Worm (Caenorhabditis elegans) whole organism, young adult: Measurements from ENCODE around the gene F47G9.4.

Source experiments
- B0019.2 ChIP-seq: fragments of 200-800 bp; sonication (Bioruptor generic); conservative IDR thresholded peaks from 2 replicates; pipeline ENCODE4 v1.3.6; 2022; ENCODE audit warnings: missing genetic modification reagents, missing genetic modification characterization, missing compliant biosample characterization
- B0261.1 ChIP-seq: sonication (generic microtip); optimal IDR thresholded peaks from 2 replicates; lab custom pipeline; 2016; ENCODE audit warnings: mild to moderate bottlenecking, missing genetic modification characterization, moderate library complexity, missing compliant biosample characterization
- C17E4.6 ChIP-seq: fragments of 200-800 bp; sonication (Bioruptor generic); IDR thresholded peaks from 2 replicates; pipeline ENCODE4 v1.3.6; 2022; ENCODE audit warnings: missing genetic modification reagents, missing genetic modification characterization, missing compliant biosample characterization
- F33H1.4 ChIP-seq: fragments of 200-800 bp; sonication (Bioruptor generic); IDR thresholded peaks from 2 replicates; pipeline ENCODE4 v1.3.6; 2022; ENCODE audit warnings: missing genetic modification reagents, missing genetic modification characterization, missing compliant biosample characterization
- F37B4.10 ChIP-seq: fragments of 200-800 bp; sonication (Bioruptor generic); IDR thresholded peaks from 2 replicates; pipeline ENCODE4 v1.3.6; 2022; ENCODE audit warnings: missing genetic modification characterization, missing compliant biosample characterization
- F57C9.4 ChIP-seq: sonication (generic microtip); optimal IDR thresholded peaks from 2 replicates; lab custom pipeline; 2017; ENCODE audit warnings: mild to moderate bottlenecking, missing genetic modification characterization, missing compliant biosample characterization
- Y53G8AR.9 ChIP-seq: fragments of 200-800 bp; sonication (Bioruptor generic); conservative IDR thresholded peaks from 2 replicates; pipeline ENCODE4 v1.3.6; 2022; ENCODE audit warnings: missing genetic modification reagents, missing genetic modification characterization, missing compliant biosample characterization
- Y56A3A.18 ChIP-seq: fragments of 200-800 bp; sonication (Bioruptor generic); IDR thresholded peaks from 2 replicates; pipeline ENCODE4 v1.3.6; 2022; ENCODE audit warnings: missing genetic modification reagents, missing genetic modification characterization, missing compliant biosample characterization
- ZK185.1 ChIP-seq: sonication (generic microtip); optimal IDR thresholded peaks from 2 replicates; lab custom pipeline; 2016; ENCODE audit warnings: mild to moderate bottlenecking, missing genetic modification characterization, missing compliant biosample characterization; ENCODE audit not compliant: poor library complexity, severe bottlenecking
- ccch-3 ChIP-seq: fragments of 200-800 bp; sonication (Bioruptor generic); optimal IDR thresholded peaks from 2 replicates; lab custom pipeline; 2018; ENCODE audit warnings: mild to moderate bottlenecking, missing genetic modification characterization, missing compliant biosample characterization
- cebp-2 ChIP-seq: fragments of 200-800 bp; sonication (Bioruptor generic); IDR thresholded peaks from 2 replicates; pipeline ENCODE4 v1.3.6; 2022; ENCODE audit warnings: missing genetic modification characterization, missing compliant biosample characterization
- ceh-27 ChIP-seq: fragments of 200-800 bp; sonication (Bioruptor generic); optimal IDR thresholded peaks from 2 replicates; lab custom pipeline; 2018; ENCODE audit warnings: mild to moderate bottlenecking, missing genetic modification characterization, moderate library complexity, missing compliant biosample characterization
- die-1 ChIP-seq: sonication (generic microtip); optimal IDR thresholded peaks from 2 replicates; lab custom pipeline; 2016; ENCODE audit warnings: missing genotype, mild to moderate bottlenecking, missing genetic modification characterization, missing compliant biosample characterization
- efl-1 ChIP-seq: fragments of 150-350 bp; optimal IDR thresholded peaks from 2 replicates; lab custom pipeline; 2014; ENCODE audit warnings: missing biosample characterization, missing genetic modification reagents, missing genetic modification characterization
- egl-44 ChIP-seq: fragments of 200-800 bp; sonication (Bioruptor generic); IDR thresholded peaks from 2 replicates; pipeline ENCODE4 v1.3.6; 2022; ENCODE audit warnings: missing genetic modification reagents, missing genetic modification characterization, missing compliant biosample characterization
- egrh-3 ChIP-seq: fragments of 200-800 bp; sonication (Bioruptor generic); IDR thresholded peaks from 2 replicates; pipeline ENCODE4 v1.3.6; 2022; ENCODE audit warnings: missing genetic modification reagents, missing genetic modification characterization, missing compliant biosample characterization
- ets-4 ChIP-seq: fragments of 200-800 bp; sonication (Bioruptor generic); optimal IDR thresholded peaks from 2 replicates; lab custom pipeline; 2018; ENCODE audit warnings: mild to moderate bottlenecking, missing genetic modification characterization, missing compliant biosample characterization
- fkh-3 ChIP-seq: sonication (generic microtip); optimal IDR thresholded peaks from 2 replicates; lab custom pipeline; 2016; ENCODE audit warnings: mild to moderate bottlenecking, missing genetic modification characterization, missing compliant biosample characterization
- gei-17 ChIP-seq: fragments of 200-800 bp; sonication (Bioruptor generic); optimal IDR thresholded peaks from 2 replicates; lab custom pipeline; 2018; ENCODE audit warnings: mild to moderate bottlenecking, missing genetic modification characterization, missing compliant biosample characterization
- let-526 ChIP-seq: fragments of 200-800 bp; sonication (Bioruptor generic); IDR thresholded peaks from 2 replicates; pipeline ENCODE4 v1.3.6; 2022; ENCODE audit warnings: missing genetic modification reagents, missing genetic modification characterization, missing compliant biosample characterization
- lin-35 ChIP-seq, 3 experiments: fragments of 150-350 bp in 2 of 3; sonication (generic microtip) in 1 of 3; optimal IDR thresholded peaks; 2 replicates each; lab custom pipeline; 2014 to 2018; ENCODE audit warnings: missing biosample characterization in 3 of 3, missing genetic modification characterization in 3 of 3, missing genetic modification reagents in 3 of 3
- lir-1 ChIP-seq: fragments of 200-800 bp; sonication (Bioruptor generic); conservative IDR thresholded peaks from 2 replicates; pipeline ENCODE4 v1.3.6; 2022; ENCODE audit warnings: missing genetic modification reagents, missing genetic modification characterization, missing compliant biosample characterization
- lsl-1 ChIP-seq: fragments of 200-800 bp; sonication (Bioruptor generic); optimal IDR thresholded peaks from 2 replicates; lab custom pipeline; 2018; ENCODE audit warnings: mild to moderate bottlenecking, missing genetic modification characterization, moderate library complexity, missing compliant biosample characterization
- madf-3 ChIP-seq: fragments of 200-800 bp; sonication (Bioruptor generic); IDR thresholded peaks from 2 replicates; pipeline ENCODE4 v1.3.6; 2022; ENCODE audit warnings: missing genetic modification reagents, missing genetic modification characterization, missing compliant biosample characterization
- mel-28 ChIP-seq: sonication (generic microtip); optimal IDR thresholded peaks from 2 replicates; lab custom pipeline; 2016; ENCODE audit warnings: borderline replicate concordance, mild to moderate bottlenecking, missing genetic modification characterization, missing compliant biosample characterization
- nfya-2 ChIP-seq: fragments of 200-800 bp; sonication (Bioruptor generic); IDR thresholded peaks from 2 replicates; pipeline ENCODE4 v1.3.6; 2022; ENCODE audit warnings: missing genetic modification reagents, missing genetic modification characterization, missing compliant biosample characterization
- nfyb-1 ChIP-seq: fragments of 200-800 bp; sonication (Bioruptor generic); IDR thresholded peaks from 2 replicates; pipeline ENCODE4 v1.3.6; 2022; ENCODE audit warnings: missing genetic modification reagents, missing genetic modification characterization, missing compliant biosample characterization
- nhr-80 ChIP-seq: sonication (generic microtip); optimal IDR thresholded peaks from 2 replicates; lab custom pipeline; 2016; ENCODE audit warnings: missing genetic modification characterization, missing compliant biosample characterization
- repo-1 ChIP-seq: sonication (generic microtip); optimal IDR thresholded peaks from 2 replicates; lab custom pipeline; 2017; ENCODE audit warnings: mild to moderate bottlenecking, missing genetic modification characterization, missing compliant biosample characterization
- rpc-1 ChIP-seq, 2 experiments: fragments of 150-350 bp in 1 of 2; sonication (generic microtip) in 1 of 2; optimal IDR thresholded peaks; 2 replicates each; lab custom pipeline; 2014 to 2018; ENCODE audit warnings: missing biosample characterization in 1 of 2, missing genetic modification characterization in 1 of 2, missing genetic modification reagents in 1 of 2, missing genotype in 1 of 2
- sdz-38 ChIP-seq: sonication (generic microtip); optimal IDR thresholded peaks from 2 replicates; lab custom pipeline; 2016; ENCODE audit warnings: missing genotype, missing genetic modification characterization, missing compliant biosample characterization
- snpc-3.4 ChIP-seq: sonication (generic microtip); optimal IDR thresholded peaks from 2 replicates; lab custom pipeline; 2017; ENCODE audit warnings: missing genetic modification characterization, mild to moderate bottlenecking, missing compliant biosample characterization, antibody characterized with exemption, moderate library complexity, missing genotype, missing genetic modification reagents
- sptf-2 ChIP-seq: fragments of 200-800 bp; sonication (Bioruptor generic); optimal IDR thresholded peaks from 2 replicates; lab custom pipeline; 2018; ENCODE audit warnings: mild to moderate bottlenecking, missing genetic modification characterization, missing compliant biosample characterization
- tlf-1 ChIP-seq: fragments of 200-800 bp; sonication (Bioruptor generic); optimal IDR thresholded peaks from 2 replicates; lab custom pipeline; 2018; ENCODE audit warnings: mild to moderate bottlenecking, missing genetic modification characterization, missing compliant biosample characterization
- unc-62 ChIP-seq: fragments of 150-350 bp; optimal IDR thresholded peaks from 2 replicates; lab custom pipeline; 2014; ENCODE audit warnings: missing biosample characterization, missing genetic modification reagents, missing genetic modification characterization
- zfh-2 ChIP-seq: fragments of 200-800 bp; sonication (Bioruptor generic); conservative IDR thresholded peaks from 2 replicates; pipeline ENCODE4 v1.3.6; 2022; ENCODE audit warnings: missing genetic modification reagents, missing genetic modification characterization, missing compliant biosample characterization
- ztf-25 ChIP-seq: fragments of 200-800 bp; sonication (Bioruptor generic); IDR thresholded peaks from 2 replicates; pipeline ENCODE4 v1.3.6; 2022; ENCODE audit warnings: missing genetic modification reagents, missing genetic modification characterization, missing compliant biosample characterization
- ztf-26 ChIP-seq: sonication (generic microtip); optimal IDR thresholded peaks from 2 replicates; lab custom pipeline; 2017; ENCODE audit warnings: missing genetic modification characterization, missing compliant biosample characterization

The F47G9.4 gene

ce11 chrV:11352893-11353292 lies 31.3 kb upstream of the F47G9.4 start, which contains the start of gene npr-25:
Gene npr-25 (minus strand): TSS chrV:11352993.
- no peak for TF ChIP-seq ztf-25 (GFP tag; lab: Robert Waterston, UW)
- TF ChIP-seq, all 124 proteins: peak for 0

- TF ChIP-seq lin-35 (GFP tag; optimal IDR thresholded peaks at IDR 0.05; lab: Kevin White, UChicago), result no peak
- no peak for TF ChIP-seq F33H1.4 (GFP tag; lab: Robert Waterston, UW)
- no peak for TF ChIP-seq ccch-3 (GFP tag; lab: Kevin White, UChicago)
- TF ChIP-seq madf-3 (GFP tag; lab: Robert Waterston, UW), result no peak
- no peak for TF ChIP-seq F57C9.4
- no peak for TF ChIP-seq tlf-1 (GFP tag; lab: Kevin White, UChicago)
- no peak for TF ChIP-seq nfyb-1 (GFP tag; lab: Robert Waterston, UW)
These were observed 29.6 kb upstream of the F47G9.4 start for ce11 chrV:11351263-11351662.

ce11 chrV:11346912-11347311 lies 25.3 kb upstream of the F47G9.4 start, which contains the start of gene grl-7:
Gene grl-7 (minus strand): TSS chrV:11347012.
- TF ChIP-seq ztf-26, result no peak
- no peak for TF ChIP-seq cebp-2 (GFP tag; lab: Robert Waterston, UW)
- no peak for TF ChIP-seq snpc-3.4 (tag; lab: Kevin White, UChicago)
- TF ChIP-seq let-526, result 0 out of 2 replicates have a peak, but pooled peaks have one; percentile 24

- TF ChIP-seq egrh-3 (GFP tag; lab: Robert Waterston, UW) (no peak), efl-1 (GFP tag; lab: Kevin White, UChicago) (no peak), lir-1 (GFP tag; lab: Robert Waterston, UW) (no peak), ets-4 (GFP tag; lab: Kevin White, UChicago) (no peak), fkh-3 (tag; lab: Kevin White, UChicago) (no peak), rpc-1 (optimal IDR thresholded peaks at IDR 0.05; lab: Kevin White, UChicago) (no peak), rpc-1 (tag; optimal IDR thresholded peaks at IDR 0.05; lab: Kevin White, UChicago) (no peak), gei-17 (GFP tag; lab: Kevin White, UChicago) (no peak), sdz-38 (no peak), B0019.2 (GFP tag; lab: Robert Waterston, UW) (no peak), lin-35 (GFP tag; optimal IDR thresholded peaks at IDR 0.05; lab: Kevin White, UChicago) (no peak), sptf-2 (GFP tag; lab: Kevin White, UChicago) (no peak), lsl-1 (no peak), repo-1 (tag; lab: Kevin White, UChicago) (no peak), mel-28 (no peak), C17E4.6 (no peak), zfh-2 (no peak), nhr-80 (tag; lab: Kevin White, UChicago) (no peak), nfyb-1 (GFP tag; lab: Robert Waterston, UW) (no peak), unc-62 (GFP tag; lab: Kevin White, UChicago) (no peak), F37B4.10 (no peak)
- TF ChIP-seq, all 124 proteins: peak for 0
These were observed 23.3 kb upstream of the F47G9.4 start for ce11 chrV:11344816-11345336.

ce11 chrV:11344112-11344511 lies 22.5 kb upstream of the F47G9.4 start:
- TF ChIP-seq B0261.1 (no peak), ceh-27 (GFP tag; lab: Kevin White, UChicago) (no peak), egl-44 (GFP tag; lab: Robert Waterston, UW) (no peak), die-1 (tag; lab: Kevin White, UChicago) (no peak), Y53G8AR.9 (GFP tag; lab: Robert Waterston, UW) (no peak), ZK185.1 (tag; lab: Kevin White, UChicago) (no peak), nfya-2 (GFP tag; lab: Robert Waterston, UW) (no peak), Y56A3A.18 (no peak)
- TF ChIP-seq, all 124 proteins: peak for 0
